Worm (Caenorhabditis elegans) whole organism, L4/young adult: ENCODE data around the gene F44E5.1.

Experiments
- W03F9.2 ChIP-seq: fragments of 150-350 bp; optimal IDR thresholded peaks from 2 replicates; lab custom pipeline; 2014; ENCODE audit warnings: missing biosample characterization, missing genetic modification characterization
- him-1 ChIP-seq: sonication (generic microtip); optimal IDR thresholded peaks from 2 replicates; lab custom pipeline; 2016; ENCODE audit warnings: missing genotype, missing genetic modification reagents, missing genetic modification characterization, missing compliant biosample characterization

DNA sequence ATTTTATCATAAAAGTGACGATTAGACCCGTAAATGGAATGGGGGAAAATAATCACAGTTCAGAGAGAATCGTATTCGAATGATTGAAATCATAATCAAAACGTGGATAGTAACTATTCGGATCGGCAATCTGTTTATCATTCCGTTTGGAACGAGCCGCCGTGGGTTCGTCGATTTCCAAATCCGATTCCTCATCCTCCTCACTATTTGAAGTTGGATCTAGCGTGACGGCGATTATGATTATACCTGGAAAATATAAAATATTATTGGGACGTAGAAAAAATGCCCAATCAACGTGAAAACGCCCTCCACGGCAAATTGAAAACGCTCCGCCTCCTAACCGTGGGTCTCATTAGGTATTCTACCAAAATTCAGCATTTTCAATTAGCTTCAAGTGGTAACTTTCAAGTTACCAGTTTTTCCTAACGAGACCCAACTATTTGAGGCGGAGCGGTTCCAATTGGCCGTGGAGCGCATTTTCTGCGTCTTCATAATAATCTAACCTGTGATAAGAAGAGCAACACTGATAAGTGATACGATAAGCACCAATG, 43.1 kb downstream of the F44E5.1 start:
- no peak for TF ChIP-seq him-1
- TF ChIP-seq W03F9.2 (tag; lab: Kevin White, UChicago), result no peak
